Fruit fly (Drosophila melanogaster) whole organism, embryonic: Measurements from ENCODE around the gene SoxN.

Experiments
- Aef1 ChIP-seq: fragments of 200-800 bp; sonication (Bioruptor generic); IDR thresholded peaks from 3 replicates; pipeline ENCODE4 v1.3.6; 2022; ENCODE audit warnings: missing biosample characterization, missing genetic modification characterization
- Bdp1 ChIP-seq: fragments of 200-800 bp; sonication (Bioruptor generic); optimal IDR thresholded peaks from 3 replicates; lab custom pipeline; 2016; ENCODE audit warnings: missing biosample characterization, missing genetic modification characterization
- Blimp-1 ChIP-seq: fragments of 200-800 bp; sonication (Bioruptor generic); optimal IDR thresholded peaks from 3 replicates; lab custom pipeline; 2018; ENCODE audit warnings: missing biosample characterization, missing genetic modification characterization, mild to moderate bottlenecking, moderate library complexity, missing genetic modification reagents
- Bteb2 ChIP-seq: fragments of 200-800 bp; sonication (Bioruptor generic); optimal IDR thresholded peaks from 2 replicates; lab custom pipeline; 2016; ENCODE audit warnings: missing biosample characterization, missing genetic modification characterization
- CG10147 ChIP-seq: fragments of 200-800 bp; sonication (Bioruptor generic); optimal IDR thresholded peaks from 2 replicates; lab custom pipeline; 2019; ENCODE audit warnings: missing biosample characterization, mild to moderate bottlenecking, missing genetic modification characterization, moderate library complexity
- CG10209 ChIP-seq: fragments of 200-800 bp; sonication (Bioruptor generic); optimal IDR thresholded peaks from 3 replicates; lab custom pipeline; 2017; ENCODE audit warnings: missing biosample characterization, mild to moderate bottlenecking, missing genetic modification characterization, missing genetic modification reagents
- CG10979 ChIP-seq: fragments of 200-800 bp; sonication (Bioruptor generic); optimal IDR thresholded peaks from 2 replicates; lab custom pipeline; 2018; ENCODE audit warnings: missing biosample characterization, mild to moderate bottlenecking, missing genetic modification characterization, moderate library complexity
- CG11696 ChIP-seq: fragments of 200-800 bp; sonication (Bioruptor generic); IDR thresholded peaks from 2 replicates; pipeline ENCODE4 v1.3.6; 2022; ENCODE audit warnings: missing biosample characterization, missing genetic modification characterization
- CG13894 ChIP-seq: fragments of 200-800 bp; sonication (Bioruptor generic); optimal IDR thresholded peaks from 3 replicates; lab custom pipeline; 2018; ENCODE audit warnings: missing biosample characterization, mild to moderate bottlenecking, missing genetic modification characterization, moderate library complexity
- CG14710 ChIP-seq: fragments of 200-800 bp; sonication (Bioruptor generic); optimal IDR thresholded peaks from 3 replicates; lab custom pipeline; 2019; ENCODE audit warnings: missing biosample characterization, mild to moderate bottlenecking, missing genetic modification characterization, moderate library complexity
- CG15696 ChIP-seq: fragments of 200-800 bp; sonication (Bioruptor generic); optimal IDR thresholded peaks from 2 replicates; lab custom pipeline; 2019; ENCODE audit warnings: missing biosample characterization, mild to moderate bottlenecking, missing genetic modification characterization, moderate library complexity
- CG16779 ChIP-seq: fragments of 200-800 bp; sonication (Bioruptor generic); IDR thresholded peaks from 2 replicates; pipeline ENCODE4 v1.3.6; 2022; ENCODE audit warnings: missing biosample characterization, missing genetic modification characterization
- CG18262 ChIP-seq: fragments of 200-800 bp; optimal IDR thresholded peaks from 3 replicates; lab custom pipeline; 2019; ENCODE audit warnings: missing biosample characterization, mild to moderate bottlenecking, missing genetic modification characterization, moderate library complexity
- CG30431 ChIP-seq: fragments of 200-800 bp; sonication (Bioruptor generic); optimal IDR thresholded peaks from 2 replicates; lab custom pipeline; 2017; ENCODE audit warnings: missing biosample characterization, missing genetic modification characterization
- CG3847 ChIP-seq: fragments of 200-800 bp; sonication (Bioruptor generic); IDR thresholded peaks from 2 replicates; pipeline ENCODE4 v1.3.6; 2022; ENCODE audit warnings: missing biosample characterization, missing genetic modification characterization
- CG4404 ChIP-seq: fragments of 200-800 bp; sonication (Bioruptor generic); IDR thresholded peaks from 2 replicates; pipeline ENCODE4 v1.3.6; 2022; ENCODE audit warnings: missing biosample characterization, missing genetic modification characterization
- CG6254 ChIP-seq: fragments of 200-800 bp; sonication (Bioruptor generic); optimal IDR thresholded peaks from 3 replicates; lab custom pipeline; 2017; ENCODE audit warnings: mild to moderate bottlenecking, missing biosample characterization, missing genetic modification reagents, missing genetic modification characterization
- CG8281 ChIP-seq: fragments of 200-800 bp; sonication (Bioruptor generic); optimal IDR thresholded peaks from 2 replicates; lab custom pipeline; 2018; ENCODE audit warnings: missing biosample characterization, mild to moderate bottlenecking, missing genetic modification characterization, moderate library complexity
- CG8478 ChIP-seq: fragments of >200 bp; optimal IDR thresholded peaks from 2 replicates; lab custom pipeline; 2018
- CG8765 ChIP-seq: fragments of 200-800 bp; sonication (Bioruptor generic); IDR thresholded peaks from 2 replicates; pipeline ENCODE4 v1.3.6; 2022; ENCODE audit warnings: missing biosample characterization, missing genetic modification characterization
- CG9817 ChIP-seq: fragments of 200-800 bp; sonication (Bioruptor generic); optimal IDR thresholded peaks from 2 replicates; lab custom pipeline; 2018; ENCODE audit warnings: missing biosample characterization, mild to moderate bottlenecking, missing genetic modification characterization, moderate library complexity
- CoRest ChIP-seq: fragments of 200-800 bp; sonication (Bioruptor generic); optimal IDR thresholded peaks from 3 replicates; lab custom pipeline; 2018; ENCODE audit warnings: missing biosample characterization, mild to moderate bottlenecking, missing genetic modification characterization, moderate library complexity
- Dek ChIP-seq: fragments of 200-800 bp; sonication (Bioruptor generic); optimal IDR thresholded peaks from 3 replicates; lab custom pipeline; 2019; ENCODE audit warnings: missing biosample characterization, mild to moderate bottlenecking, missing genetic modification characterization, moderate library complexity
- Dip3 ChIP-seq: fragments of 200-800 bp; sonication (Bioruptor generic); optimal IDR thresholded peaks from 3 replicates; lab custom pipeline; 2016; ENCODE audit warnings: missing biosample characterization, missing genetic modification characterization
- Elba2 ChIP-seq: fragments of 200-800 bp; sonication (Bioruptor generic); optimal IDR thresholded peaks from 3 replicates; lab custom pipeline; 2016; ENCODE audit warnings: missing biosample characterization, missing genetic modification characterization
- HLH4C ChIP-seq: fragments of 200-800 bp; sonication (Bioruptor generic); IDR thresholded peaks from 3 replicates; pipeline ENCODE4 v1.3.6; 2022; ENCODE audit warnings: missing biosample characterization, missing genetic modification characterization; ENCODE audit not compliant: partially characterized antibody
- Neu2 ChIP-seq: fragments of 200-800 bp; sonication (Bioruptor generic); optimal IDR thresholded peaks from 3 replicates; lab custom pipeline; 2016; ENCODE audit warnings: missing biosample characterization, missing genetic modification characterization, borderline replicate concordance
- ac ChIP-seq: fragments of 200-800 bp; sonication (Bioruptor generic); optimal IDR thresholded peaks from 3 replicates; lab custom pipeline; 2017; ENCODE audit warnings: missing biosample characterization, mild to moderate bottlenecking, missing genetic modification characterization
- amos ChIP-seq: fragments of 200-800 bp; sonication (Bioruptor generic); IDR thresholded peaks from 2 replicates; pipeline ENCODE4 v1.3.6; 2022; ENCODE audit warnings: missing biosample characterization, missing genetic modification characterization; ENCODE audit not compliant: partially characterized antibody
- ara ChIP-seq: fragments of 200-800 bp; sonication (Bioruptor generic); IDR thresholded peaks from 2 replicates; pipeline ENCODE4 v1.3.6; 2022; ENCODE audit warnings: missing biosample characterization, missing genetic modification characterization
- cad ChIP-seq: fragments of >200 bp; optimal IDR thresholded peaks from 2 replicates; lab custom pipeline; 2017; ENCODE audit warnings: missing biosample characterization, missing genetic modification characterization
- chif ChIP-seq, 2 experiments: fragments of 200-800 bp; sonication (Bioruptor generic); optimal IDR thresholded peaks; 3 replicates each; lab custom pipeline; 2016; ENCODE audit warnings: missing biosample characterization in 2 of 2, missing genetic modification characterization in 2 of 2
- dimm ChIP-seq: fragments of 200-800 bp; sonication (Bioruptor generic); IDR thresholded peaks from 2 replicates; pipeline ENCODE4 v1.3.6; 2022; ENCODE audit warnings: missing biosample characterization, missing genetic modification characterization
- dmrt11E ChIP-seq: fragments of 200-800 bp; sonication (Bioruptor generic); optimal IDR thresholded peaks from 3 replicates; lab custom pipeline; 2018; ENCODE audit warnings: missing biosample characterization, mild to moderate bottlenecking, missing genetic modification characterization, moderate library complexity
- en ChIP-seq: fragments of 200-800 bp; sonication (Bioruptor generic); optimal IDR thresholded peaks from 2 replicates; lab custom pipeline; 2016; ENCODE audit warnings: missing biosample characterization, missing genetic modification characterization
- fd102C ChIP-seq: fragments of 200-800 bp; sonication (Bioruptor generic); optimal IDR thresholded peaks from 2 replicates; lab custom pipeline; 2018; ENCODE audit warnings: missing biosample characterization, mild to moderate bottlenecking, missing genetic modification characterization, moderate library complexity
- gce ChIP-seq: fragments of 200-800 bp; sonication (Bioruptor generic); IDR thresholded peaks from 3 replicates; pipeline ENCODE4 v1.3.6; 2022; ENCODE audit warnings: missing biosample characterization, missing genetic modification characterization
- gem ChIP-seq: fragments of 200-800 bp; sonication (Bioruptor generic); optimal IDR thresholded peaks from 2 replicates; lab custom pipeline; 2019; ENCODE audit warnings: missing biosample characterization, mild to moderate bottlenecking, missing genetic modification characterization, moderate library complexity
- gsb-n ChIP-seq: fragments of 200-800 bp; sonication (Bioruptor generic); optimal IDR thresholded peaks from 3 replicates; lab custom pipeline; 2018; ENCODE audit warnings: missing biosample characterization, mild to moderate bottlenecking, missing genetic modification characterization
- kni ChIP-seq: fragments of 200-800 bp; sonication (Bioruptor generic); optimal IDR thresholded peaks from 3 replicates; lab custom pipeline; 2017; ENCODE audit warnings: mild to moderate bottlenecking, missing biosample characterization, missing genetic modification reagents, missing genetic modification characterization
- lab ChIP-seq: fragments of 200-800 bp; sonication (Bioruptor generic); optimal IDR thresholded peaks from 3 replicates; lab custom pipeline; 2017; ENCODE audit warnings: missing biosample characterization, missing genetic modification characterization, mild to moderate bottlenecking, moderate library complexity, missing genetic modification reagents
- lola ChIP-seq, 3 experiments: fragments of >200 bp in 2 of 3; fragments of 200-800 bp in 1 of 3; sonication (Bioruptor generic) in 1 of 3; optimal IDR thresholded peaks; 2 replicates each; lab custom pipeline; 2017 to 2019; ENCODE audit warnings: missing biosample characterization in 3 of 3, missing genetic modification characterization in 3 of 3, mild to moderate bottlenecking in 1 of 3, moderate library complexity in 1 of 3
- nmo ChIP-seq: fragments of 200-800 bp; sonication (Bioruptor generic); optimal IDR thresholded peaks from 2 replicates; lab custom pipeline; 2018; ENCODE audit warnings: missing biosample characterization, mild to moderate bottlenecking, missing genetic modification characterization, moderate library complexity
- pnt ChIP-seq: fragments of 200-800 bp; sonication (Bioruptor generic); optimal IDR thresholded peaks from 3 replicates; lab custom pipeline; 2016; ENCODE audit warnings: missing biosample characterization, missing genetic modification characterization
- row ChIP-seq: fragments of 200-800 bp; sonication (Bioruptor generic); IDR thresholded peaks from 3 replicates; pipeline ENCODE4 v1.3.6; 2022; ENCODE audit warnings: missing biosample characterization, missing genetic modification characterization
- tll ChIP-seq, 2 experiments: fragments of 200-800 bp in 1 of 2; fragments of >200 bp in 1 of 2; sonication (Bioruptor generic) in 1 of 2; optimal IDR thresholded peaks; 2 replicates each; lab custom pipeline; 2017 to 2019; ENCODE audit warnings: missing biosample characterization in 2 of 2, missing genetic modification characterization in 2 of 2, mild to moderate bottlenecking in 1 of 2, moderate library complexity in 1 of 2
- trem ChIP-seq: fragments of 200-800 bp; optimal IDR thresholded peaks from 3 replicates; lab custom pipeline; 2019; ENCODE audit warnings: missing biosample characterization, mild to moderate bottlenecking, missing genetic modification characterization, moderate library complexity
- twi ChIP-seq: fragments of 200-800 bp; optimal IDR thresholded peaks from 2 replicates; lab custom pipeline; 2019; ENCODE audit warnings: missing biosample characterization, mild to moderate bottlenecking, missing genetic modification characterization, moderate library complexity
- zf30C ChIP-seq: fragments of 200-800 bp; sonication (Bioruptor generic); optimal IDR thresholded peaks from 3 replicates; lab custom pipeline; 2018; ENCODE audit warnings: missing biosample characterization, mild to moderate bottlenecking, missing genetic modification characterization

SoxN gene

DNA sequence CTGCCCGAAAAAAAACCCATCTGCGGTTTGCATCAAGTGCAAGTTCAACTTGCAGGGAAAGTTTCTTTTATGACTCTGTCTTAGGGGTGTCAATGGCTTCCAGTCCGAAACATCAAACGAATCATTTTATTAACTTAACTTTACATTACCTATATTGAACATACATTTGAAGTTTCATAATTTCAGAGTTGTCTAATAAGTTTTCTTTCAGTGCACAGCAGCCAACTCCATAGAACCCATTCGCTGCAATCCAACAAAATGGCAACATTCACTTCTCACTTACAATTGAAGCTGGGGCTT is 16.8 kb downstream of the SoxN start (continued):
- TF ChIP-seq trem (tag; lab: Kevin White, UChicago) (peak; percentile 32), ac (GFP tag; lab: Kevin White, UChicago) (peak; percentile 57), chif (GFP tag; optimal IDR thresholded peaks at IDR 0.05; lab: Kevin White, UChicago) (peak in 1 of 2 experiments; percentile 49), ara (GFP tag; lab: Robert Waterston, UW) (peak; percentile 40; the same call in 1 of the 2 replicates), CG3847 (no peak), gem (tag; lab: Kevin White, UChicago) (peak; percentile 47), row (GFP tag; lab: Robert Waterston, UW) (0 out of 3 replicates have a peak, but pooled peaks have one; percentile 14), lola (GFP tag; optimal IDR thresholded peaks at IDR 0.05; lab: Kevin White, UChicago) (peak in 1 of 3 experiments; percentile 35), CG30431 (GFP tag; lab: Kevin White, UChicago) (peak; percentile 23), dmrt11E (tag; lab: Kevin White, UChicago) (peak; percentile 69), fd102C (GFP tag; lab: Kevin White, UChicago) (peak; percentile 82), CG4404 (GFP tag; lab: Robert Waterston, UW) (peak; percentile 57), tll (GFP tag; optimal IDR thresholded peaks at IDR 0.05; lab: Kevin White, UChicago) (peak in 1 of 2 experiments; percentile 10), CG14710 (tag; lab: Kevin White, UChicago) (peak; percentile 51), Blimp-1 (GFP tag; lab: Kevin White, UChicago) (peak; percentile 24), CG11696 (no peak), CG8765 (GFP tag; lab: Robert Waterston, UW) (peak; percentile 43; the same call in 1 of the 2 replicates), nmo (peak; percentile 4), twi (tag; lab: Kevin White, UChicago) (no peak), CoRest (tag; lab: Kevin White, UChicago) (no peak), CG18262 (tag; lab: Kevin White, UChicago) (peak; percentile 53), CG15696 (tag; lab: Kevin White, UChicago) (peak; percentile 72), Elba2 (GFP tag; lab: Kevin White, UChicago) (peak; percentile 41), zf30C (GFP tag; lab: Kevin White, UChicago) (peak; percentile 84), Neu2 (GFP tag; lab: Kevin White, UChicago) (peak; percentile 28), pnt (GFP tag; lab: Kevin White, UChicago) (peak; percentile 3)

DNA sequence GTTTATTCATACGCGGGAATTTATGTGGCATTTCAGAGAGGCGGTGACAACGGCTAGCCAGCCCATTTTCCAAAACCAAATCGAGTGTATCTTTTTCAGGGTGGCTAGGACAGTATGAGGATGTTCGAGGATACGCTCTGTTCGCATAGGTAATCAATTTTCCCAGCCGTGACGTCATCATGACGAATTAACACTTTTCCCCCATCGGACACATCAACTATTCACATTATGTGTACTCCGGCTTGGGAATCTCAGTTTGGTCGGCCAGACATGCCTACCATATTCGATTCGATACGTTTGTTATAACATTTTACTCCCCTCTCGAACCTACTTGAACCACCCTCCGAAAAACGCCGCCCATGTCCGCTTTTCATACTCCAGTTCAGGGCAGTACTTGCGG is 18.1 kb downstream of the SoxN start:
- TF ChIP-seq CG16779 (no peak), gsb-n (peak; percentile 98), Bdp1 (GFP tag; lab: Kevin White, UChicago) (no peak), CG9817 (tag; lab: Kevin White, UChicago) (no peak), Aef1 (GFP tag; lab: Robert Waterston, UW) (no peak), gce (no peak), kni (peak; percentile 43), lab (GFP tag; lab: Kevin White, UChicago) (no peak), CG6254 (no peak), dimm (GFP tag; lab: Robert Waterston, UW) (no peak), CG8281 (no peak), cad (no peak), Bteb2 (GFP tag; lab: Kevin White, UChicago) (no peak), en (GFP tag; lab: Kevin White, UChicago) (no peak), Dek (tag; lab: Kevin White, UChicago) (no peak), CG10979 (no peak), CG13894 (tag; lab: Kevin White, UChicago) (no peak), CG8478 (lab: Kevin White, UChicago) (no peak), CG10209 (GFP tag; lab: Kevin White, UChicago) (no peak), HLH4C (no peak), CG18262 (tag; lab: Kevin White, UChicago) (no peak), amos (GFP tag; lab: Robert Waterston, UW) (no peak), CG10147 (no peak), Dip3 (no peak)
